Fruit fly (Drosophila melanogaster): Measurements from ENCODE around the gene ppk31.
A peak's percentile ranks its signal among the peaks of the same experiment; 100 is the strongest.

The ppk31 gene

dm6 chr3R:27152129-27152968 is 10.6 kb upstream of the ppk31 start (continued):
- TF ChIP-seq CG6813 (GFP tag; optimal IDR thresholded peaks at IDR 0.05) (no peak), Blimp-1 (GFP tag; optimal IDR thresholded peaks at IDR 0.05) (peak; percentile 73), Dbx (GFP tag; IDR thresholded peaks at IDR 0.05) (peak; percentile 50; the same call in 1 of the 3 replicates), ab (GFP tag; optimal IDR thresholded peaks at IDR 0.05) (no peak), CG8478 (optimal IDR thresholded peaks at IDR 0.05) (no peak), CG14667 (GFP tag; IDR thresholded peaks at IDR 0.05) (no peak), tll (GFP tag; optimal IDR thresholded peaks at IDR 0.05) (no peak), tx (GFP tag; optimal IDR thresholded peaks at IDR 0.05) (peak; percentile 15), CG4617 (GFP tag; optimal IDR thresholded peaks at IDR 0.05; ENCODE audit: borderline replicate concordance) (no peak), CG15269 (tag; optimal IDR thresholded peaks at IDR 0.05) (peak; percentile 65), so (GFP tag; IDR thresholded peaks at IDR 0.05) (no peak), Drgx (GFP tag; IDR thresholded peaks at IDR 0.05) (peak; percentile 21; the same call in 1 of the 2 replicates), ranshi (GFP tag; IDR thresholded peaks at IDR 0.05) (no peak; the same call in 1 of the 2 replicates), E2f1 (GFP tag; IDR thresholded peaks at IDR 0.05) (peak; percentile 44; the same call in 1 of the 2 replicates), CG4360 (GFP tag; IDR thresholded peaks at IDR 0.05) (no peak), E2f2 (GFP tag; IDR thresholded peaks at IDR 0.05) (0 out of 2 replicates have a peak, but pooled peaks have one; percentile 9), Taf1 (GFP tag; IDR thresholded peaks at IDR 0.05) (no peak), CG5953 (GFP tag; IDR thresholded peaks at IDR 0.05) (no peak), CG3726 (GFP tag; IDR thresholded peaks at IDR 0.05) (no peak), CG8281 (tag; optimal IDR thresholded peaks at IDR 0.05) (no peak), CG7745 (tag; optimal IDR thresholded peaks at IDR 0.05) (no peak), fd3F (GFP tag; optimal IDR thresholded peaks at IDR 0.05) (peak; percentile 43), CG14860 (GFP tag; IDR thresholded peaks at IDR 0.05; ENCODE audit: partially characterized antibody) (no peak), HmgZ (tag; optimal IDR thresholded peaks at IDR 0.05) (no peak), vnd (GFP tag; IDR thresholded peaks at IDR 0.05; ENCODE audit: partially characterized antibody) (no peak), Dp (GFP tag; optimal IDR thresholded peaks at IDR 0.05) (no peak), CG12942 (GFP tag; optimal IDR thresholded peaks at IDR 0.05) (peak; percentile 10), ac (GFP tag; optimal IDR thresholded peaks at IDR 0.05) (no peak), twi (tag; optimal IDR thresholded peaks at IDR 0.05) (peak; percentile 18), CG32532 (GFP tag; IDR thresholded peaks at IDR 0.05) (peak; percentile 50), sr (GFP tag; IDR thresholded peaks at IDR 0.05) (no peak), Lpt (GFP tag; optimal IDR thresholded peaks at IDR 0.05) (no peak), CG18599 (GFP tag; optimal IDR thresholded peaks at IDR 0.05) (peak; percentile 34), CG7556 (GFP tag; optimal IDR thresholded peaks at IDR 0.05) (peak; percentile 57), MTF-1 (GFP tag; optimal IDR thresholded peaks at IDR 0.05; ENCODE audit: borderline replicate concordance) (no peak), pros (GFP tag; optimal IDR thresholded peaks at IDR 0.05) (no peak), Optix (GFP tag; IDR thresholded peaks at IDR 0.05) (no peak), Ada2b (GFP tag; IDR thresholded peaks at IDR 0.05) (peak; percentile 16; the same call in 1 of the 2 replicates), mam (GFP tag; optimal IDR thresholded peaks at IDR 0.05) (peak; percentile 20), CG43689 (GFP tag; IDR thresholded peaks at IDR 0.05) (no peak), pho (GFP tag; optimal IDR thresholded peaks at IDR 0.05) (peak; percentile 30), dmrt11E (tag; optimal IDR thresholded peaks at IDR 0.05) (no peak), Dek (tag; optimal IDR thresholded peaks at IDR 0.05) (peak; percentile 16), amos (GFP tag; IDR thresholded peaks at IDR 0.05; ENCODE audit: partially characterized antibody) (no peak), CG30403 (GFP tag; optimal IDR thresholded peaks at IDR 0.05) (peak; percentile 24), CG17361 (GFP tag; IDR thresholded peaks at IDR 0.05) (peak; percentile 71), Max (GFP tag; optimal IDR thresholded peaks at IDR 0.05) (no peak), shn (GFP tag; optimal IDR thresholded peaks at IDR 0.05) (peak; percentile 29), crol (GFP tag; IDR thresholded peaks at IDR 0.05) (peak; percentile 23; the same call in 1 of the 2 replicates)
